Fruit fly (Drosophila melanogaster) whole organism, prepupa: ENCODE data around the gene CG14420.

Experiments used
- CG11294 ChIP-seq: fragments of 200-800 bp; sonication (Bioruptor generic); IDR thresholded peaks from 2 replicates; pipeline ENCODE4 v1.3.6; 2022; ENCODE audit warnings: missing biosample characterization, missing genetic modification characterization
- CG11902 ChIP-seq: fragments of 200-800 bp; sonication (Bioruptor generic); optimal IDR thresholded peaks from 3 replicates; lab custom pipeline; 2016; ENCODE audit warnings: missing biosample characterization, missing genetic modification characterization
- CG15336 ChIP-seq: fragments of 200-800 bp; sonication (Bioruptor generic); IDR thresholded peaks from 2 replicates; pipeline ENCODE4 v1.3.6; 2022; ENCODE audit warnings: missing biosample characterization, missing genetic modification characterization
- CG16779 ChIP-seq: fragments of 200-800 bp; sonication (Bioruptor generic); optimal IDR thresholded peaks from 3 replicates; lab custom pipeline; 2017; ENCODE audit warnings: missing biosample characterization, mild to moderate bottlenecking, missing genetic modification characterization
- CG3032 ChIP-seq: fragments of 200-800 bp; optimal IDR thresholded peaks from 2 replicates; lab custom pipeline; 2019; ENCODE audit warnings: missing biosample characterization, mild to moderate bottlenecking, missing genetic modification characterization, moderate library complexity
- CG31627 ChIP-seq: fragments of 200-800 bp; sonication (Bioruptor generic); optimal IDR thresholded peaks from 3 replicates; lab custom pipeline; 2016; ENCODE audit warnings: missing biosample characterization, missing genetic modification characterization
- CG32006 ChIP-seq: fragments of 200-800 bp; sonication (Bioruptor generic); optimal IDR thresholded peaks from 3 replicates; lab custom pipeline; 2017; ENCODE audit warnings: missing biosample characterization, mild to moderate bottlenecking, missing genetic modification characterization
- CG34406 ChIP-seq: fragments of 200-800 bp; sonication (Bioruptor generic); optimal IDR thresholded peaks from 3 replicates; lab custom pipeline; 2016; ENCODE audit warnings: missing biosample characterization, missing genetic modification characterization
- CG3919 ChIP-seq: fragments of 200-800 bp; sonication (Bioruptor generic); optimal IDR thresholded peaks from 3 replicates; lab custom pipeline; 2016; ENCODE audit warnings: missing biosample characterization, missing genetic modification characterization
- CG6163 ChIP-seq: fragments of 200-800 bp; sonication (Bioruptor generic); IDR thresholded peaks from 3 replicates; pipeline ENCODE4 v1.3.6; 2022; ENCODE audit warnings: missing biosample characterization, missing genetic modification characterization
- CG6276 ChIP-seq: fragments of 200-800 bp; sonication (Bioruptor generic); optimal IDR thresholded peaks from 2 replicates; lab custom pipeline; 2017; ENCODE audit warnings: missing biosample characterization, mild to moderate bottlenecking, missing genetic modification characterization
- CG6808 ChIP-seq: fragments of 200-800 bp; sonication (Bioruptor generic); optimal IDR thresholded peaks from 3 replicates; lab custom pipeline; 2017; ENCODE audit warnings: missing biosample characterization, missing genetic modification characterization, mild to moderate bottlenecking, moderate library complexity, missing genetic modification reagents
- CG8119 ChIP-seq: fragments of 200-800 bp; sonication (Bioruptor generic); IDR thresholded peaks from 3 replicates; pipeline ENCODE4 v1.3.6; 2022; ENCODE audit warnings: missing biosample characterization, missing genetic modification characterization
- CG8319 ChIP-seq: fragments of 200-800 bp; sonication (Bioruptor generic); optimal IDR thresholded peaks from 3 replicates; lab custom pipeline; 2016; ENCODE audit warnings: missing biosample characterization, missing genetic modification characterization
- CG9139 ChIP-seq: fragments of 200-800 bp; sonication (Bioruptor generic); optimal IDR thresholded peaks from 3 replicates; lab custom pipeline; 2017; ENCODE audit warnings: missing biosample characterization, mild to moderate bottlenecking, missing genetic modification characterization
- Eip75B ChIP-seq: fragments of 200-800 bp; sonication (Bioruptor generic); optimal IDR thresholded peaks from 3 replicates; lab custom pipeline; 2016; ENCODE audit warnings: missing biosample characterization, missing genetic modification characterization
- Eip78C ChIP-seq: fragments of 200-800 bp; sonication (Bioruptor generic); peaks from one replicate; lab custom pipeline; 2016; ENCODE audit warnings: missing biosample characterization, missing genetic modification characterization
- Hr38 ChIP-seq: sonication (Bioruptor generic); optimal IDR thresholded peaks from 2 replicates; lab custom pipeline; 2016; ENCODE audit warnings: missing biosample characterization, missing genetic modification characterization
- Hr4 ChIP-seq: fragments of 200-800 bp; sonication (Bioruptor generic); optimal IDR thresholded peaks from 3 replicates; lab custom pipeline; 2016; ENCODE audit warnings: missing biosample characterization, missing genetic modification characterization
- Met ChIP-seq: fragments of 200-800 bp; sonication (Bioruptor generic); optimal IDR thresholded peaks from 3 replicates; lab custom pipeline; 2016; ENCODE audit warnings: missing biosample characterization, missing genetic modification characterization
- OdsH ChIP-seq: fragments of 200-800 bp; sonication (Bioruptor generic); optimal IDR thresholded peaks from 3 replicates; lab custom pipeline; 2016; ENCODE audit warnings: missing biosample characterization, missing genetic modification characterization
- Smox ChIP-seq: fragments of 200-800 bp; sonication (Bioruptor generic); optimal IDR thresholded peaks from 3 replicates; lab custom pipeline; 2016; ENCODE audit warnings: missing biosample characterization, missing genetic modification characterization
- acj6 ChIP-seq: fragments of 200-800 bp; sonication (Bioruptor generic); optimal IDR thresholded peaks from 3 replicates; lab custom pipeline; 2016; ENCODE audit warnings: missing biosample characterization, missing genetic modification characterization
- cyc ChIP-seq: fragments of 200-800 bp; sonication (Bioruptor generic); optimal IDR thresholded peaks from 3 replicates; lab custom pipeline; 2016; ENCODE audit warnings: missing biosample characterization, missing genetic modification characterization
- dac ChIP-seq: fragments of 200-800 bp; sonication (Bioruptor generic); optimal IDR thresholded peaks from 2 replicates; lab custom pipeline; 2017; ENCODE audit warnings: missing biosample characterization, mild to moderate bottlenecking, missing genetic modification characterization
- dsx ChIP-seq: fragments of 200-800 bp; optimal IDR thresholded peaks from 3 replicates; lab custom pipeline; 2019; ENCODE audit warnings: missing biosample characterization, mild to moderate bottlenecking, missing genetic modification characterization, moderate library complexity; ENCODE audit not compliant: poor library complexity, severe bottlenecking
- eg ChIP-seq: fragments of 200-800 bp; sonication (Bioruptor generic); IDR thresholded peaks from 3 replicates; pipeline ENCODE4 v1.3.6; 2022; ENCODE audit warnings: missing biosample characterization, missing genetic modification characterization
- esn ChIP-seq: fragments of 200-800 bp; sonication (Bioruptor generic); optimal IDR thresholded peaks from 2 replicates; lab custom pipeline; 2016; ENCODE audit warnings: missing biosample characterization, mild to moderate bottlenecking, missing genetic modification characterization, moderate library complexity
- fd59A ChIP-seq: fragments of 200-800 bp; sonication (Bioruptor generic); optimal IDR thresholded peaks from 2 replicates; lab custom pipeline; 2017; ENCODE audit warnings: missing biosample characterization, mild to moderate bottlenecking, missing genetic modification characterization, missing genetic modification reagents
- lz ChIP-seq: fragments of 200-800 bp; sonication (Bioruptor generic); optimal IDR thresholded peaks from 3 replicates; lab custom pipeline; 2016; ENCODE audit warnings: missing biosample characterization, missing genetic modification characterization
- net ChIP-seq: fragments of 200-800 bp; sonication (Bioruptor generic); optimal IDR thresholded peaks from 3 replicates; lab custom pipeline; 2016; ENCODE audit warnings: missing biosample characterization, missing genetic modification characterization
- pdm3 ChIP-seq: fragments of 200-800 bp; sonication (Bioruptor generic); optimal IDR thresholded peaks from 3 replicates; lab custom pipeline; 2016; ENCODE audit warnings: missing biosample characterization, missing genetic modification characterization
- salr ChIP-seq, 2 experiments: fragments of 200-800 bp; sonication (Bioruptor generic); optimal IDR thresholded peaks; 3 replicates each; lab custom pipeline; 2016 to 2018; ENCODE audit warnings: missing biosample characterization in 2 of 2, missing genetic modification characterization in 2 of 2, mild to moderate bottlenecking in 1 of 2
- spab ChIP-seq: fragments of 200-800 bp; sonication (Bioruptor generic); optimal IDR thresholded peaks from 2 replicates; lab custom pipeline; 2017; ENCODE audit warnings: missing biosample characterization, mild to moderate bottlenecking, missing genetic modification characterization, missing genetic modification reagents
- ss ChIP-seq, 2 experiments: fragments of 200-800 bp; sonication (Bioruptor generic); optimal IDR thresholded peaks; 2 replicates in 1 of 2; 3 replicates in 1 of 2; lab custom pipeline; 2017 to 2018; ENCODE audit warnings: mild to moderate bottlenecking in 2 of 2, missing biosample characterization in 2 of 2, missing genetic modification characterization in 2 of 2, moderate library complexity in 1 of 2
- svp ChIP-seq: fragments of 200-800 bp; sonication (Bioruptor generic); peaks from one replicate; lab custom pipeline; 2016; ENCODE audit warnings: missing biosample characterization, missing genetic modification characterization
- topi ChIP-seq: fragments of 200-800 bp; sonication (Bioruptor generic); optimal IDR thresholded peaks from 3 replicates; lab custom pipeline; 2016; ENCODE audit warnings: missing biosample characterization, missing genetic modification characterization

Gene CG14420

dm6 chrX:2956641-2957040, 18.0 kb downstream of the CG14420 start:
- peak; percentile 11 for TF ChIP-seq CG3919 (GFP tag; lab: Kevin White, UChicago)
- peak; percentile 8 for TF ChIP-seq Eip75B (GFP tag; lab: Kevin White, UChicago)
- TF ChIP-seq CG8119 (GFP tag; lab: Robert Waterston, UW) = no peak
- peak; percentile 54 for TF ChIP-seq Eip78C (GFP tag; lab: Kevin White, UChicago)
- TF ChIP-seq fd59A (GFP tag; lab: Kevin White, UChicago) = no peak
- TF ChIP-seq CG16779 = no peak
- TF ChIP-seq CG15336 = no peak
- TF ChIP-seq CG32006 (GFP tag; lab: Kevin White, UChicago) = no peak
- no peak for TF ChIP-seq CG6276 (GFP tag; lab: Kevin White, UChicago)
- no peak for TF ChIP-seq CG9139
- no peak for TF ChIP-seq dac (GFP tag; lab: Kevin White, UChicago)
- no peak for TF ChIP-seq OdsH (GFP tag; lab: Kevin White, UChicago)
- TF ChIP-seq salr (GFP tag; optimal IDR thresholded peaks at IDR 0.05; lab: Kevin White, UChicago) = no peak
- TF ChIP-seq Met (GFP tag; lab: Kevin White, UChicago) = peak; percentile 17
- TF ChIP-seq ss (GFP tag; optimal IDR thresholded peaks at IDR 0.05; lab: Kevin White, UChicago) = no peak
- no peak for TF ChIP-seq Smox (GFP tag; lab: Kevin White, UChicago)
- no peak for TF ChIP-seq Hr4 (GFP tag; lab: Kevin White, UChicago)
- peak; percentile 3 for TF ChIP-seq esn (GFP tag; lab: Kevin White, UChicago)
- TF ChIP-seq dsx = no peak
- no peak for TF ChIP-seq eg (GFP tag; lab: Robert Waterston, UW)
- TF ChIP-seq CG6163 (GFP tag; lab: Robert Waterston, UW) = no peak
- peak; percentile 38 for TF ChIP-seq svp
- TF ChIP-seq CG11294 (GFP tag; lab: Robert Waterston, UW) = no peak
- no peak for TF ChIP-seq CG8319 (GFP tag; lab: Kevin White, UChicago)
- TF ChIP-seq Hr38 (GFP tag; lab: Kevin White, UChicago) = no peak
- no peak for TF ChIP-seq CG34406 (GFP tag; lab: Kevin White, UChicago)
- TF ChIP-seq net (GFP tag; lab: Kevin White, UChicago) = no peak
- no peak for TF ChIP-seq CG3032 (tag; lab: Kevin White, UChicago)
- TF ChIP-seq pdm3 (GFP tag; lab: Kevin White, UChicago) = no peak
- no peak for TF ChIP-seq spab (GFP tag; lab: Kevin White, UChicago)
- no peak for TF ChIP-seq CG6808
- TF ChIP-seq cyc (GFP tag; lab: Kevin White, UChicago) = no peak
- no peak for TF ChIP-seq topi (GFP tag; lab: Kevin White, UChicago)

DNA sequence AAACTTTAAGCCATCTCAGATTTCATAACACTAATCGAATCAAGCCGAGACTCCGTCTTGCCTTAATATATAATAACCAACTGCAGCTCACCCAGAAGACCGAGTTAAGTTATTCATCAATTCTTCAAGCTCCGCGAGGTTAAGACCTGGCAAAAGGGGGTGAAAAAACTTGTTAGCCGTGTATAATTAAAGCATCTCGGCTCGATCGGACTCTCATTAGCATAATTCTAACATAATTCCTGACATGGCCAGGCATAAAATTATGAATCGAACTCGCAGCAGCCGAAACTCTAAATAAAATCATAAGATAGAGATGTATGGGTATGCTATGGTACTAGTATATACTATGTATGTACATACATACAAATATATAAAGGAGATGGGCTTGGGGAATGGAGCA, 24.5 kb downstream of the CG14420 start:
- TF ChIP-seq CG16779 (no peak), dac (GFP tag; lab: Kevin White, UChicago) (no peak), net (GFP tag; lab: Kevin White, UChicago) (no peak), CG11294 (GFP tag; lab: Robert Waterston, UW) (no peak), lz (GFP tag; lab: Kevin White, UChicago) (no peak), Smox (GFP tag; lab: Kevin White, UChicago) (no peak), spab (GFP tag; lab: Kevin White, UChicago) (no peak)
- TF ChIP-seq, all 60 proteins: peak for 0

DNA sequence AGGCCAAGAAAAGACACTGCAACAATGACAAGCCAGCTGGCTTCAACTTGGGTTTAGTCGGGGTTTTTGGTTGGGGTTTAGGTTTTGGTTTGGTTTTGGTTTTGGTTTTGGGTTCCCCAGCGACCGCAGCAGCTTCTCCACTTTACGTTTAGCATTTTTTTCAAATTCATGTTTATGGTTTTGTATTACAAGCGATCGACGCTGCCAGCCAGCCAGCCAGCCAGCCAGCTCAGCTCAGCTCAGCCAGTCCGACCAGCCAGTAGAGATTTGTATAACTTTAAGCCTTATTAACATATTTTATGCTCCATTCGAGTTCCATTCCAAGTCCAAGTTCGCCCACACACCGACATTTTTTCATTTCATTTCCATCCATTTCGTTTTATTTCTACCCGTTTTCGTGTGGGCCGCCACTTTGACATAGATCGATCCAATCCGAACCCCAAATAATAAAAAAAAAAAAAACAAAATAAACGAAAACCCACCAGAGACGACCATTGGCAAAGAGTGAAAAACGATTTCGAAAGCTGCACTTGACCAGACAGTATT, 25.2 kb downstream of the CG14420 start:
- no peak for TF ChIP-seq CG31627 (GFP tag; lab: Kevin White, UChicago)
- no peak for TF ChIP-seq CG8119 (GFP tag; lab: Robert Waterston, UW)
- TF ChIP-seq CG11902 (GFP tag; lab: Kevin White, UChicago) = no peak
- no peak for TF ChIP-seq net (GFP tag; lab: Kevin White, UChicago)
- TF ChIP-seq acj6 = no peak
- TF ChIP-seq CG6808 = no peak
- TF ChIP-seq cyc (GFP tag; lab: Kevin White, UChicago) = no peak
- TF ChIP-seq svp = no peak
- TF ChIP-seq, all 60 proteins: peak for 0
